Fruit fly (Drosophila melanogaster) whole organism, wandering third instar larva: ENCODE data around the gene gish.

Experiments
- Abd-B ChIP-seq: fragments of >200 bp; optimal IDR thresholded peaks from 2 replicates; lab custom pipeline; 2017; ENCODE audit warnings: missing biosample characterization, missing genetic modification characterization
- CG32264 ChIP-seq: fragments of 200-800 bp; sonication (Bioruptor generic); optimal IDR thresholded peaks from 2 replicates; lab custom pipeline; 2016; ENCODE audit warnings: missing biosample characterization, missing genetic modification characterization
- CG9705 ChIP-seq: fragments of 200-800 bp; sonication (Bioruptor generic); optimal IDR thresholded peaks from 2 replicates; lab custom pipeline; 2018; ENCODE audit warnings: missing biosample characterization, mild to moderate bottlenecking, missing genetic modification characterization
- CrebA ChIP-seq: fragments of 200-800 bp; sonication (Bioruptor generic); optimal IDR thresholded peaks from 2 replicates; lab custom pipeline; 2016; ENCODE audit warnings: missing biosample characterization, mild to moderate bottlenecking, missing genetic modification characterization, borderline replicate concordance
- Dfd ChIP-seq: fragments of >200 bp; optimal IDR thresholded peaks from 2 replicates; lab custom pipeline; 2017; ENCODE audit warnings: missing biosample characterization, missing genetic modification characterization
- Dif ChIP-seq: fragments of 200-275, 200-300 bp; sonication (Bioruptor generic); optimal IDR thresholded peaks from 2 replicates; lab custom pipeline; 2018; ENCODE audit warnings: missing biosample characterization, missing genetic modification characterization; ENCODE audit not compliant: partially characterized antibody
- GATAd ChIP-seq: sonication (Bioruptor generic); optimal IDR thresholded peaks from 2 replicates; lab custom pipeline; 2016; ENCODE audit warnings: missing biosample characterization, missing genetic modification characterization
- HLH106 ChIP-seq: fragments of 200-800 bp; optimal IDR thresholded peaks from 3 replicates; lab custom pipeline; 2019; ENCODE audit warnings: missing biosample characterization, mild to moderate bottlenecking, missing genetic modification characterization, moderate library complexity
- Hnf4 ChIP-seq: fragments of 200-800 bp; sonication (Bioruptor generic); optimal IDR thresholded peaks from 2 replicates; lab custom pipeline; 2016; ENCODE audit warnings: missing biosample characterization, mild to moderate bottlenecking, missing genetic modification characterization
- Hr78 ChIP-seq: fragments of >200 bp; optimal IDR thresholded peaks from 2 replicates; lab custom pipeline; 2017; ENCODE audit warnings: missing biosample characterization, missing genetic modification characterization
- Hr83 ChIP-seq: fragments of 200-300 bp; sonication (Bioruptor generic); optimal IDR thresholded peaks from 2 replicates; lab custom pipeline; 2016; ENCODE audit warnings: missing biosample characterization, mild to moderate bottlenecking, missing genetic modification characterization, moderate library complexity; ENCODE audit not compliant: poor library complexity, severe bottlenecking
- Jra ChIP-seq: sonication (Bioruptor generic); optimal IDR thresholded peaks from 2 replicates; lab custom pipeline; 2016; ENCODE audit warnings: missing biosample characterization, missing genetic modification characterization
- Myc ChIP-seq: fragments of >200 bp; optimal IDR thresholded peaks from 2 replicates; lab custom pipeline; 2017
- OdsH ChIP-seq: fragments of 200-800 bp; sonication (Bioruptor generic); optimal IDR thresholded peaks from 2 replicates; lab custom pipeline; 2016; ENCODE audit warnings: missing biosample characterization, mild to moderate bottlenecking, missing genetic modification characterization
- Rel ChIP-seq, 2 experiments: fragments of 200-800 bp; sonication (Bioruptor generic) in 1 of 2; optimal IDR thresholded peaks; 2 replicates in 1 of 2; 3 replicates in 1 of 2; lab custom pipeline; 2016 to 2019; ENCODE audit warnings: mild to moderate bottlenecking in 2 of 2, missing biosample characterization in 2 of 2, missing genetic modification characterization in 2 of 2, moderate library complexity in 1 of 2
- Sp1 ChIP-seq: fragments of 200-800 bp; sonication (Bioruptor generic); optimal IDR thresholded peaks from 3 replicates; lab custom pipeline; 2019; ENCODE audit warnings: missing biosample characterization, mild to moderate bottlenecking, missing genetic modification characterization, moderate library complexity
- Vsx2 ChIP-seq: fragments of 200-300, 225-300 bp; sonication (Bioruptor generic); optimal IDR thresholded peaks from 2 replicates; lab custom pipeline; 2018; ENCODE audit warnings: missing biosample characterization, missing genetic modification characterization; ENCODE audit not compliant: partially characterized antibody
- br ChIP-seq: fragments of 200-800 bp; sonication (Bioruptor generic); optimal IDR thresholded peaks from 2 replicates; lab custom pipeline; 2016; ENCODE audit warnings: missing biosample characterization, missing genetic modification characterization
- brk ChIP-seq: fragments of 200-800 bp; sonication (Bioruptor generic); optimal IDR thresholded peaks from 2 replicates; lab custom pipeline; 2016; ENCODE audit warnings: missing biosample characterization, mild to moderate bottlenecking, missing genetic modification characterization
- dl ChIP-seq, 2 experiments: fragments of 175-275, 200-275 bp in 1 of 2; fragments of 200-275 bp in 1 of 2; sonication (Bioruptor generic); optimal IDR thresholded peaks; lab custom pipeline; 2018; ENCODE audit warnings: mild to moderate bottlenecking in 2 of 2, missing biosample characterization in 2 of 2, missing genetic modification characterization in 2 of 2, moderate library complexity in 2 of 2; ENCODE audit not compliant: partially characterized antibody in 2 of 2, insufficient read depth in 1 of 2
- dmrt93B ChIP-seq: fragments of 200-800 bp; sonication (Bioruptor generic); optimal IDR thresholded peaks from 2 replicates; lab custom pipeline; 2018; ENCODE audit warnings: missing biosample characterization, mild to moderate bottlenecking, missing genetic modification characterization
- dsf ChIP-seq: sonication (Bioruptor generic); optimal IDR thresholded peaks from 2 replicates; lab custom pipeline; 2016; ENCODE audit warnings: missing biosample characterization, missing genetic modification characterization, borderline replicate concordance
- ey ChIP-seq: fragments of 200-800 bp; sonication (Bioruptor generic); optimal IDR thresholded peaks from 2 replicates; lab custom pipeline; 2016; ENCODE audit warnings: missing biosample characterization, missing genetic modification characterization
- foxo ChIP-seq, 2 experiments: fragments of 200-800 bp; sonication (Bioruptor generic); optimal IDR thresholded peaks; 2 replicates in 1 of 2; 3 replicates in 1 of 2; lab custom pipeline; 2016 to 2017; ENCODE audit warnings: missing biosample characterization in 2 of 2, missing genetic modification characterization in 2 of 2
- fru ChIP-seq: fragments of 200-800 bp; sonication (Bioruptor generic); optimal IDR thresholded peaks from 3 replicates; lab custom pipeline; 2016; ENCODE audit warnings: missing biosample characterization, mild to moderate bottlenecking, missing genetic modification characterization
- h ChIP-seq: fragments of 200-800 bp; sonication (Bioruptor generic); optimal IDR thresholded peaks from 3 replicates; lab custom pipeline; 2016; ENCODE audit warnings: missing biosample characterization, mild to moderate bottlenecking, missing genetic modification characterization
- jim ChIP-seq: fragments of 175-275, 200-325 bp; sonication (Bioruptor generic); optimal IDR thresholded peaks from 2 replicates; lab custom pipeline; 2016; ENCODE audit warnings: missing biosample characterization, mild to moderate bottlenecking, missing genetic modification characterization
- lola ChIP-seq: fragments of >200 bp; optimal IDR thresholded peaks from 2 replicates; lab custom pipeline; 2017; ENCODE audit warnings: missing biosample characterization, missing genetic modification characterization
- pan ChIP-seq: fragments of >200 bp; optimal IDR thresholded peaks from 2 replicates; lab custom pipeline; 2017
- psq ChIP-seq: fragments of 200-800 bp; sonication (Bioruptor generic); optimal IDR thresholded peaks from 3 replicates; lab custom pipeline; 2017; ENCODE audit warnings: missing biosample characterization, mild to moderate bottlenecking, missing genetic modification characterization, moderate library complexity
- rgr ChIP-seq: fragments of 200-800 bp; sonication (Bioruptor generic); optimal IDR thresholded peaks from 3 replicates; lab custom pipeline; 2016; ENCODE audit warnings: missing biosample characterization, mild to moderate bottlenecking, missing genetic modification characterization
- tai ChIP-seq: sonication (Bioruptor generic); optimal IDR thresholded peaks from 2 replicates; lab custom pipeline; 2016; ENCODE audit warnings: missing biosample characterization, missing genetic modification characterization
- usp ChIP-seq: fragments of >200 bp; optimal IDR thresholded peaks from 2 replicates; lab custom pipeline; 2017; ENCODE audit warnings: missing biosample characterization, missing genetic modification characterization
- woc ChIP-seq: sonication (Bioruptor generic); optimal IDR thresholded peaks from 2 replicates; lab custom pipeline; 2016; ENCODE audit warnings: missing biosample characterization, mild to moderate bottlenecking, missing genetic modification characterization

Gene gish

DNA sequence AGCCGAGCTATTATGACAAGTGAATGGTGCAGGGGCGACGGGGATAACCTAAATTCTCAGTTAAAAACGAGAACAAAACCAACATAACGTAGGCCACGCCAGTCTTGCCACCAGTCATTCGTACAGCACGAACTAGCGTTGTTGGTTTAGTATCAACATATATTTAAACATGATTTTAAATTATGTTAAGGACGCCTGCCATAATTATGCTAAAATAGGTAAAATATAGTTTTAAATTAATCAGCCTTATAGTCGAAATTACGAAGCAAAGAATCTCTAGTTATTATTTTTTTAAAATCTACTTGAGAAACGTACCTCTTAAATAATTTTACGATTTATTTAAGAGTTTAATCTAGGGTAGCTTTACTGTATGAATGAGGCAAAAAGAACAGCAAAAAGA is 4.7 kb downstream of the gish start:
- TF ChIP-seq Hnf4 (GFP tag; lab: Kevin White, UChicago), result no peak
- no peak for TF ChIP-seq OdsH (GFP tag; lab: Kevin White, UChicago)
- no peak for TF ChIP-seq Abd-B (GFP tag; lab: Kevin White, UChicago)
- TF ChIP-seq woc (GFP tag; lab: Kevin White, UChicago), result no peak
- no peak for TF ChIP-seq HLH106 (tag; lab: Kevin White, UChicago)
- TF ChIP-seq fru, result no peak
- no peak for TF ChIP-seq Sp1 (GFP tag; lab: Kevin White, UChicago)
- TF ChIP-seq CG9705 (GFP tag; lab: Kevin White, UChicago), result no peak
- TF ChIP-seq Dif (GFP tag; lab: Kevin White, UChicago), result no peak
- TF ChIP-seq lola (GFP tag; lab: Kevin White, UChicago), result no peak
- TF ChIP-seq br (GFP tag; lab: Kevin White, UChicago), result no peak
- no peak for TF ChIP-seq ey
- TF ChIP-seq h (GFP tag; lab: Kevin White, UChicago), result no peak
- TF ChIP-seq CrebA (GFP tag; lab: Kevin White, UChicago), result no peak
- no peak for TF ChIP-seq usp
- TF ChIP-seq pan (lab: Kevin White, UChicago), result no peak
- no peak for TF ChIP-seq Hr78 (GFP tag; lab: Kevin White, UChicago)

DNA sequence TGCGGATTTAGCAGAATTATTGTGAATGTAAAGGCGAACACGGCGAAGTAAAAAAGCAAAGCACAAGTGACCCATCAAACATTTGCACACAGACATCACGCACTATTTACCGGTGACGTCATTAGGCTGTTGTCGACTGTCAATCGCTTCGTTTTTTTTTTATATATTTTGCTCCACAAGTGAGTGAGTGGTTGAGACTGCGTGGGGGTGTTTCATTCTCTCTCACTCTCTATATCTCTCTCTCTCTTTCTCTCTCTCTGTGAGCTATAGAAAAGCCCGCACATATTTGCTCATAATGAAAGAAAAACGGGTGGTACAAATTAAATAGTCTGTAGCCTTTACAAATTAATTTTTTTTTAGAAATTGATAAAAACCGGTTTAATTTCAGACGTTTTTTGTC is 5.3 kb downstream of the gish start:
- no peak for TF ChIP-seq CG9705 (GFP tag; lab: Kevin White, UChicago)
- TF ChIP-seq lola (GFP tag; lab: Kevin White, UChicago), result no peak
- no peak for TF ChIP-seq tai (GFP tag; lab: Kevin White, UChicago)
- TF ChIP-seq dmrt93B, result no peak
- TF ChIP-seq usp, result no peak
- TF ChIP-seq Dif (GFP tag; lab: Kevin White, UChicago), result no peak
- TF ChIP-seq brk (GFP tag; lab: Kevin White, UChicago), result no peak
- TF ChIP-seq Abd-B (GFP tag; lab: Kevin White, UChicago), result no peak
- TF ChIP-seq Myc (lab: Kevin White, UChicago), result no peak
- TF ChIP-seq rgr, result no peak
- TF ChIP-seq CrebA (GFP tag; lab: Kevin White, UChicago), result no peak
- no peak for TF ChIP-seq Dfd (GFP tag; lab: Kevin White, UChicago)
- TF ChIP-seq br (GFP tag; lab: Kevin White, UChicago), result no peak
- TF ChIP-seq Vsx2 (GFP tag; lab: Kevin White, UChicago), result no peak
- no peak for TF ChIP-seq Hr78 (GFP tag; lab: Kevin White, UChicago)
- TF ChIP-seq Sp1 (GFP tag; lab: Kevin White, UChicago), result no peak

DNA sequence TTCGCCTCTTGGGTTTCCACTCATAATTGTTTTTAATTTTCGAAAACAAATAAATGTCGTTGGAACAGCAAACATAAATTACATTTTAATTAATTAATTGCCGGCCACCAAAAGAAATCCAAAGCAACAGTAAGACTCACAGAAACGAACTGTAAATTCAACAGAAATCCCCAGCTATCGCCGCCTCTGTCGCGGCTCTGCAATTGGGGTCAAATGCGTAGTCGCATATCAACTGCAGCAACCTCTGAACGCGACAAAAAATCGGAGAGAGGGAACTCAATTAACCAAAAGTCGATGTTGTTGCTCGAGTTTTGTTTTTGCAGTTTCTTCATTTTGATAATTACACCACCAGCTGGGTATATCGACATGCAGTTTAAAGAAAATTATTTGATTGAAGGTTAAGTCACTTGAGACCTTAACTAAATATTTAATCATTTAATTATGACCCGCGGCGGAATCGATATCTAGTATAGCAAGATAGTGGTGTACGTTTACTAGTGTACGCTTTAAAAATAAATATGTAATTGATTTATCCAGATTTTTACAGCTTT is 7.2 kb downstream of the gish start:
- TF ChIP-seq Rel (GFP tag; optimal IDR thresholded peaks at IDR 0.05; lab: Kevin White, UChicago) (no peak), Rel (tag; optimal IDR thresholded peaks at IDR 0.05; lab: Kevin White, UChicago) (no peak), jim (no peak), Hnf4 (GFP tag; lab: Kevin White, UChicago) (no peak), br (GFP tag; lab: Kevin White, UChicago) (no peak), OdsH (GFP tag; lab: Kevin White, UChicago) (no peak)

DNA sequence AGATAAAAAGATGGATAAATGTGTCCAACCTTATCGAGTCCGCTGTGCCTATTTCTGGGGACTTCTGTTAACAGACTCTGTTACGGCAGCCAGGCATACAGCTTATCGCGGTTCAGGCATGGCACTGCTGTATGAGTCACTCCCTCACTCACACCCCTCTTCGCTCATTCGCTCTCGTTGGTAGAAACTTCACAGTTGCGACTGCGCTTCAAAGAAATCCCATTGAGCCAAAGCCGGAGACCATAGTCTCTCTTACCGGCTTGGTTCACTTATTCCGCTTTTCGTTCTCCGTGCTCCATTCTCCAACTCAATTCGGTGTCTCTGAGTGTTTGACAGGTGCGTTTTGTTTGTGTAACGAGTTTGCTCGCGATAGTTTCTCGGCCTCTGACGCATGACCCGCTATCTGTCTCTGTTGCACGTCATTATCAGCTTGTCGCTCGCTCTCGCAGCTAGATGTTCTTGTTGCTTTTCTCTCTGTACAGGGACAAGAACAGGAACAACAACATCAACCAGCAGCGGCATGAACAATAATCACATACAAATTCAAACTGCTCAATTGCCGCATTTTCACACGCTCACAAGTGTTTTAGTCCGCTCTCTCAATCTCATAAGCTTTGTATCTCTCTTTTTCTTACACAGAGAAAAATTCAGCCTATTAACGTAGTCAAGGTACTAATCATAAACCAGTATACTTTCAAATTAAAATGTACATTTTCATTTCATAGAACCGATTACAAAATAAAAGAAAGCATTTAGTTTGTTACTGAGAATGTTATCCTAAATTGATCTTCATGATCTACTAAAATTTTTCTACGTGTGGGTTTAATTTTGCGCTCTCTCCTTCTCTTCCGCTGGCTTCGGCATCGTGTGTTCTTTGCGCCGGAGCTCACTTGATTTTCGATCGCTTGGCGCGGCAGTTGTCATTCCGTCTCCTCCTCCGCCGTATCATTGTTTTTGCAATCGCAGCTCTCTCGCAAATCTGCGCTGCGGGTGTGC is 8.0 kb downstream of the gish start:
- peak; percentile 99 for TF ChIP-seq Jra (GFP tag; lab: Kevin White, UChicago)
- TF ChIP-seq pan (lab: Kevin White, UChicago), result no peak
- peak; percentile 95 for TF ChIP-seq CrebA (GFP tag; lab: Kevin White, UChicago)
- TF ChIP-seq rgr, result peak; percentile 100
- TF ChIP-seq dmrt93B, result peak; percentile 99
- no peak for TF ChIP-seq Hr78 (GFP tag; lab: Kevin White, UChicago)
- TF ChIP-seq Rel (GFP tag; optimal IDR thresholded peaks at IDR 0.05; lab: Kevin White, UChicago), result peak; percentile 96
- peak; percentile 93 for TF ChIP-seq Rel (tag; optimal IDR thresholded peaks at IDR 0.05; lab: Kevin White, UChicago)
- TF ChIP-seq woc (GFP tag; lab: Kevin White, UChicago), result peak; percentile 99
- no peak for TF ChIP-seq Abd-B (GFP tag; lab: Kevin White, UChicago)
- peak; percentile 99 for TF ChIP-seq Hnf4 (GFP tag; lab: Kevin White, UChicago)
- TF ChIP-seq h (GFP tag; lab: Kevin White, UChicago), result peak; percentile 100
- TF ChIP-seq br (GFP tag; lab: Kevin White, UChicago), result peak; percentile 100
- TF ChIP-seq HLH106 (tag; lab: Kevin White, UChicago), result peak; percentile 99
- no peak for TF ChIP-seq usp
- TF ChIP-seq Hr83, result peak; percentile 61
- TF ChIP-seq Myc (lab: Kevin White, UChicago), result no peak
- TF ChIP-seq GATAd (GFP tag; lab: Kevin White, UChicago), result peak; percentile 97
- TF ChIP-seq ey, result peak; percentile 100
- peak; percentile 100 for TF ChIP-seq psq (GFP tag; lab: Kevin White, UChicago)
- TF ChIP-seq CG32264 (GFP tag; lab: Kevin White, UChicago), result peak; percentile 99
- peak; percentile 48 to 68 for TF ChIP-seq dl (GFP tag; optimal IDR thresholded peaks at IDR 0.05; lab: Kevin White, UChicago; ENCODE audit: insufficient read depth in 1 of 2, partially characterized antibody in 2 of 2)
- peak; percentile 98 for TF ChIP-seq dsf (GFP tag; lab: Kevin White, UChicago)
- peak; percentile 20 for TF ChIP-seq jim
- peak; percentile 100 for TF ChIP-seq Sp1 (GFP tag; lab: Kevin White, UChicago)
- peak; percentile 100 for TF ChIP-seq OdsH (GFP tag; lab: Kevin White, UChicago)
- TF ChIP-seq tai (GFP tag; lab: Kevin White, UChicago), result peak; percentile 99
- TF ChIP-seq Dif (GFP tag; lab: Kevin White, UChicago), result peak; percentile 84
- TF ChIP-seq Dfd (GFP tag; lab: Kevin White, UChicago), result peak; percentile 98
- TF ChIP-seq foxo (GFP tag; optimal IDR thresholded peaks at IDR 0.05; lab: Kevin White, UChicago), result peak; percentile 98 to 99
